Worm (Caenorhabditis elegans) whole organism, L1 larva: ENCODE data around the gene gfrp-1.

Experiments
- C16A3.4 ChIP-seq: fragments of 150-350 bp; optimal IDR thresholded peaks from 2 replicates; lab custom pipeline; 2014; ENCODE audit warnings: missing biosample characterization, missing genetic modification characterization
- alr-1 ChIP-seq: fragments of 200-800 bp; sonication (Bioruptor generic); optimal IDR thresholded peaks from 2 replicates; lab custom pipeline; 2018; ENCODE audit warnings: borderline replicate concordance, mild to moderate bottlenecking, missing genetic modification characterization, missing compliant biosample characterization
- ceh-63 ChIP-seq: fragments of 200-800 bp; sonication (Bioruptor generic); optimal IDR thresholded peaks from 2 replicates; lab custom pipeline; 2018; ENCODE audit warnings: mild to moderate bottlenecking, missing genetic modification characterization, missing compliant biosample characterization
- ceh-82 ChIP-seq, 3 experiments: fragments of 150-350 bp in 1 of 3; sonication (generic microtip) in 2 of 3; optimal IDR thresholded peaks; 2 replicates each; lab custom pipeline; 2014 to 2017; ENCODE audit warnings: missing biosample characterization in 3 of 3, missing genetic modification characterization in 3 of 3
- ceh-90 ChIP-seq: sonication (generic microtip); optimal IDR thresholded peaks from 2 replicates; lab custom pipeline; 2016; ENCODE audit warnings: missing genetic modification characterization, missing compliant biosample characterization
- dpl-1 ChIP-seq, 3 experiments: fragments of 150-350 bp in 2 of 3; sonication (generic microtip) in 1 of 3; optimal IDR thresholded peaks; 2 replicates each; lab custom pipeline; 2014 to 2017; ENCODE audit warnings: missing biosample characterization in 3 of 3, missing genetic modification characterization in 3 of 3, missing genetic modification reagents in 3 of 3
- elt-2 ChIP-seq: sonication (generic microtip); optimal IDR thresholded peaks from 2 replicates; lab custom pipeline; 2016; ENCODE audit warnings: missing genetic modification characterization, mild to moderate bottlenecking, inconsistent platforms, missing compliant biosample characterization, missing genetic modification reagents
- lin-14 ChIP-seq: fragments of 200-800 bp; sonication (Bioruptor generic); optimal IDR thresholded peaks from 2 replicates; lab custom pipeline; 2018; ENCODE audit warnings: mild to moderate bottlenecking, missing genetic modification characterization, moderate library complexity, missing compliant biosample characterization
- lin-39 ChIP-seq: fragments of 150-350 bp; optimal IDR thresholded peaks from 2 replicates; lab custom pipeline; 2014; ENCODE audit warnings: missing biosample characterization, missing genetic modification reagents, missing genetic modification characterization
- nhr-77 ChIP-seq: fragments of 150-350 bp; optimal IDR thresholded peaks from 2 replicates; lab custom pipeline; 2014; ENCODE audit warnings: missing biosample characterization, missing genetic modification characterization
- pqm-1 ChIP-seq: sonication (generic microtip); optimal IDR thresholded peaks from 3 replicates; lab custom pipeline; 2017; ENCODE audit warnings: missing biosample characterization, missing genetic modification characterization
- rnt-1 ChIP-seq: sonication (generic microtip); optimal IDR thresholded peaks from 2 replicates; lab custom pipeline; 2016; ENCODE audit warnings: mild to moderate bottlenecking, missing genetic modification characterization, moderate library complexity, missing compliant biosample characterization
- sptf-1 ChIP-seq: fragments of 150-350 bp; optimal IDR thresholded peaks from 2 replicates; lab custom pipeline; 2014; ENCODE audit warnings: missing biosample characterization, missing genetic modification characterization
- unc-30 ChIP-seq: sonication (generic microtip); optimal IDR thresholded peaks from 2 replicates; lab custom pipeline; 2017; ENCODE audit warnings: missing biosample characterization, missing genetic modification characterization
- unc-62 ChIP-seq: fragments of 150-350 bp; optimal IDR thresholded peaks from 2 replicates; lab custom pipeline; 2014; ENCODE audit warnings: missing biosample characterization, missing genetic modification reagents, missing genetic modification characterization
- unc-98 ChIP-seq: fragments of 200-800 bp; sonication (Bioruptor generic); IDR thresholded peaks from 2 replicates; pipeline ENCODE4 v1.3.6; 2022; ENCODE audit warnings: missing genetic modification characterization, missing compliant biosample characterization
- vab-15 ChIP-seq: sonication (generic microtip); optimal IDR thresholded peaks from 2 replicates; lab custom pipeline; 2017; ENCODE audit warnings: missing genotype, mild to moderate bottlenecking, missing genetic modification characterization, missing compliant biosample characterization

Gene gfrp-1

DNA sequence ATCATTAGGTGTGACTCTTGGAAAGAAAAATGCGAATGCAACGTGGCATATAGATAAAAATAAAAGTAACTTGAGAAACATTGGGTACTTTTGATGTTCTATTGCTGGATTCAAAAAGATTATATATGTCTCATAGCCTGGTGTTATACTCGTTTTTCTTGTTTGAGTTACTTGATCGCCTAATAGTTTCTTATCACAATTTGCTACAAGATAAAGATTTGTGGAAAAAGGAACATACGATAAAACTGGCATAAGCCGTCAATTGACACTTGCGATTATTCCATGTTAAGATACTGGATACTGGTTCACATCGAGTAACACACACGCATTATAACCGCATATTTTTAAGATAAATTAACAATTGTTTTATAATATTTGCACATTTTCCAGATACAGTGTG lies 49.1 kb downstream of the gfrp-1 start, which contains the start of gene grl-19:
grl-19 (minus strand) TSS at position 101 of the 400 bp plus-strand sequence.
- no peak for TF ChIP-seq ceh-63 (GFP tag; lab: Kevin White, UChicago)
- TF ChIP-seq unc-98 = no peak
- TF ChIP-seq ceh-90 (tag; lab: Kevin White, UChicago) = no peak
- no peak for TF ChIP-seq lin-14 (GFP tag; lab: Kevin White, UChicago)
- no peak for TF ChIP-seq alr-1 (tag; lab: Kevin White, UChicago)
- TF ChIP-seq pqm-1 = no peak
- no peak for TF ChIP-seq unc-30
- no peak for TF ChIP-seq lin-39 (tag; lab: Kevin White, UChicago)
- TF ChIP-seq C16A3.4 (tag; lab: Kevin White, UChicago) = no peak
- TF ChIP-seq sptf-1 (tag; lab: Kevin White, UChicago) = no peak
- TF ChIP-seq rnt-1 (tag; lab: Kevin White, UChicago) = no peak
- TF ChIP-seq vab-15 = no peak
- no peak for TF ChIP-seq dpl-1 (GFP tag; optimal IDR thresholded peaks at IDR 0.05; lab: Kevin White, UChicago)
- TF ChIP-seq elt-2 (tag; lab: Kevin White, UChicago) = no peak
- no peak for TF ChIP-seq nhr-77
- no peak for TF ChIP-seq unc-62 (GFP tag; lab: Kevin White, UChicago)
- TF ChIP-seq ceh-82 (tag; optimal IDR thresholded peaks at IDR 0.05; lab: Kevin White, UChicago) = no peak
